Worm (Caenorhabditis elegans) whole organism, young adult: ENCODE data around the gene plc-2.
A peak's percentile ranks its signal among the peaks of the same experiment; 100 is the strongest.

Experiments used
- B0019.2 ChIP-seq: fragments of 200-800 bp; sonication (Bioruptor generic); conservative IDR thresholded peaks from 2 replicates; pipeline ENCODE4 v1.3.6; 2022; ENCODE audit warnings: missing genetic modification reagents, missing genetic modification characterization, missing compliant biosample characterization
- C17E4.6 ChIP-seq: fragments of 200-800 bp; sonication (Bioruptor generic); IDR thresholded peaks from 2 replicates; pipeline ENCODE4 v1.3.6; 2022; ENCODE audit warnings: missing genetic modification reagents, missing genetic modification characterization, missing compliant biosample characterization
- F23B12.7 ChIP-seq: sonication (generic microtip); optimal IDR thresholded peaks from 2 replicates; lab custom pipeline; 2017; ENCODE audit warnings: missing genetic modification characterization, mild to moderate bottlenecking, missing compliant biosample characterization, antibody characterized with exemption, moderate library complexity; ENCODE audit not compliant: insufficient read depth
- F39B2.1 ChIP-seq: fragments of 200-800 bp; sonication (Bioruptor generic); IDR thresholded peaks from 2 replicates; pipeline ENCODE4 v1.3.6; 2022; ENCODE audit warnings: missing genetic modification reagents, missing genetic modification characterization, missing compliant biosample characterization
- F49E8.2 ChIP-seq: sonication (generic microtip); optimal IDR thresholded peaks from 3 replicates; lab custom pipeline; 2017; ENCODE audit warnings: missing genetic modification characterization, mild to moderate bottlenecking, missing compliant biosample characterization, antibody characterized with exemption, moderate library complexity; ENCODE audit not compliant: insufficient read depth
- F52B5.7 ChIP-seq: sonication (generic microtip); optimal IDR thresholded peaks from 2 replicates; lab custom pipeline; 2016; ENCODE audit warnings: mild to moderate bottlenecking, missing genetic modification characterization, missing compliant biosample characterization
- F57A8.1 ChIP-seq: fragments of 200-800 bp; sonication (Bioruptor generic); optimal IDR thresholded peaks from 2 replicates; lab custom pipeline; 2018; ENCODE audit warnings: mild to moderate bottlenecking, missing genetic modification characterization, moderate library complexity, missing compliant biosample characterization
- F57C9.4 ChIP-seq: sonication (generic microtip); optimal IDR thresholded peaks from 2 replicates; lab custom pipeline; 2017; ENCODE audit warnings: mild to moderate bottlenecking, missing genetic modification characterization, missing compliant biosample characterization
- K12H6.12 ChIP-seq: fragments of 200-800 bp; sonication (Bioruptor generic); optimal IDR thresholded peaks from 2 replicates; lab custom pipeline; 2018; ENCODE audit warnings: mild to moderate bottlenecking, missing genetic modification characterization, missing compliant biosample characterization
- T26A5.8 ChIP-seq: sonication (generic microtip); optimal IDR thresholded peaks from 2 replicates; lab custom pipeline; 2016; ENCODE audit warnings: missing genetic modification characterization, missing compliant biosample characterization
- Y53G8AR.9 ChIP-seq: fragments of 200-800 bp; sonication (Bioruptor generic); conservative IDR thresholded peaks from 2 replicates; pipeline ENCODE4 v1.3.6; 2022; ENCODE audit warnings: missing genetic modification reagents, missing genetic modification characterization, missing compliant biosample characterization
- Y56A3A.18 ChIP-seq: fragments of 200-800 bp; sonication (Bioruptor generic); IDR thresholded peaks from 2 replicates; pipeline ENCODE4 v1.3.6; 2022; ENCODE audit warnings: missing genetic modification reagents, missing genetic modification characterization, missing compliant biosample characterization
- Y67H2A.10 ChIP-seq: fragments of 200-800 bp; sonication (Bioruptor generic); conservative IDR thresholded peaks from 2 replicates; pipeline ENCODE4 v1.3.6; 2022; ENCODE audit warnings: missing genetic modification reagents, missing genetic modification characterization, missing compliant biosample characterization
- bed-2 ChIP-seq: fragments of 200-800 bp; sonication (Bioruptor generic); IDR thresholded peaks from 2 replicates; pipeline ENCODE4 v1.3.6; 2022; ENCODE audit warnings: missing genetic modification reagents, missing genetic modification characterization, missing compliant biosample characterization
- ceh-40 ChIP-seq: fragments of 200-800 bp; sonication (Bioruptor generic); IDR thresholded peaks from 2 replicates; pipeline ENCODE4 v1.3.6; 2022; ENCODE audit warnings: missing genetic modification characterization, missing compliant biosample characterization
- ceh-58 ChIP-seq: fragments of 200-800 bp; sonication (Bioruptor generic); IDR thresholded peaks from 2 replicates; pipeline ENCODE4 v1.3.6; 2022; ENCODE audit warnings: missing genetic modification characterization, missing compliant biosample characterization
- ceh-79 ChIP-seq: sonication (generic microtip); optimal IDR thresholded peaks from 2 replicates; lab custom pipeline; 2017; ENCODE audit warnings: mild to moderate bottlenecking, missing genetic modification characterization, missing compliant biosample characterization
- die-1 ChIP-seq: sonication (generic microtip); optimal IDR thresholded peaks from 2 replicates; lab custom pipeline; 2016; ENCODE audit warnings: missing genotype, mild to moderate bottlenecking, missing genetic modification characterization, missing compliant biosample characterization
- egl-18 ChIP-seq: fragments of 200-800 bp; sonication (Bioruptor generic); IDR thresholded peaks from 2 replicates; pipeline ENCODE4 v1.3.6; 2022; ENCODE audit warnings: missing genetic modification reagents, missing genetic modification characterization, missing compliant biosample characterization
- hmg-20 ChIP-seq: fragments of 200-800 bp; sonication (Bioruptor generic); IDR thresholded peaks from 2 replicates; pipeline ENCODE4 v1.3.6; 2022; ENCODE audit warnings: missing genetic modification reagents, missing genetic modification characterization, missing compliant biosample characterization
- let-526 ChIP-seq: fragments of 200-800 bp; sonication (Bioruptor generic); IDR thresholded peaks from 2 replicates; pipeline ENCODE4 v1.3.6; 2022; ENCODE audit warnings: missing genetic modification reagents, missing genetic modification characterization, missing compliant biosample characterization
- lin-26 ChIP-seq: fragments of 200-800 bp; sonication (Bioruptor generic); IDR thresholded peaks from 2 replicates; pipeline ENCODE4 v1.3.6; 2022; ENCODE audit warnings: missing genetic modification reagents, missing genetic modification characterization, missing compliant biosample characterization
- lin-35 ChIP-seq, 3 experiments: fragments of 150-350 bp in 2 of 3; sonication (generic microtip) in 1 of 3; optimal IDR thresholded peaks; 2 replicates each; lab custom pipeline; 2014 to 2018; ENCODE audit warnings: missing biosample characterization in 3 of 3, missing genetic modification characterization in 3 of 3, missing genetic modification reagents in 3 of 3
- lin-40 ChIP-seq: sonication (generic microtip); optimal IDR thresholded peaks from 2 replicates; lab custom pipeline; 2016; ENCODE audit warnings: missing genetic modification characterization, mild to moderate bottlenecking, missing compliant biosample characterization, missing genotype, missing genetic modification reagents
- lir-1 ChIP-seq: fragments of 200-800 bp; sonication (Bioruptor generic); conservative IDR thresholded peaks from 2 replicates; pipeline ENCODE4 v1.3.6; 2022; ENCODE audit warnings: missing genetic modification reagents, missing genetic modification characterization, missing compliant biosample characterization
- lsl-1 ChIP-seq: fragments of 200-800 bp; sonication (Bioruptor generic); optimal IDR thresholded peaks from 2 replicates; lab custom pipeline; 2018; ENCODE audit warnings: mild to moderate bottlenecking, missing genetic modification characterization, moderate library complexity, missing compliant biosample characterization
- madf-10 ChIP-seq: sonication (generic microtip); optimal IDR thresholded peaks from 2 replicates; lab custom pipeline; 2016; ENCODE audit warnings: mild to moderate bottlenecking, missing genetic modification characterization, missing compliant biosample characterization
- mes-4 ChIP-seq: sonication (generic microtip); optimal IDR thresholded peaks from 2 replicates; lab custom pipeline; 2016; ENCODE audit warnings: missing genotype, missing genetic modification characterization, missing compliant biosample characterization
- mxl-1 ChIP-seq: sonication (generic microtip); optimal IDR thresholded peaks from 2 replicates; lab custom pipeline; 2016; ENCODE audit warnings: missing genetic modification characterization, missing compliant biosample characterization
- nfya-2 ChIP-seq: fragments of 200-800 bp; sonication (Bioruptor generic); IDR thresholded peaks from 2 replicates; pipeline ENCODE4 v1.3.6; 2022; ENCODE audit warnings: missing genetic modification reagents, missing genetic modification characterization, missing compliant biosample characterization
- nfyb-1 ChIP-seq: fragments of 200-800 bp; sonication (Bioruptor generic); IDR thresholded peaks from 2 replicates; pipeline ENCODE4 v1.3.6; 2022; ENCODE audit warnings: missing genetic modification reagents, missing genetic modification characterization, missing compliant biosample characterization
- nhr-179 ChIP-seq: sonication (generic microtip); optimal IDR thresholded peaks from 2 replicates; lab custom pipeline; 2016; ENCODE audit warnings: mild to moderate bottlenecking, missing genetic modification characterization, missing compliant biosample characterization
- pbrm-1 ChIP-seq: fragments of 200-800 bp; sonication (Bioruptor generic); IDR thresholded peaks from 2 replicates; pipeline ENCODE4 v1.3.6; 2022; ENCODE audit warnings: missing genetic modification reagents, missing genetic modification characterization, missing compliant biosample characterization
- pha-4 ChIP-seq: fragments of 150-350 bp; sonication (generic microtip); optimal IDR thresholded peaks from 2 replicates; lab custom pipeline; 2014; ENCODE audit warnings: missing biosample characterization, missing genetic modification reagents, missing genetic modification characterization
- rec-8 ChIP-seq, 2 experiments: sonication (generic microtip); optimal IDR thresholded peaks; 2 replicates each; lab custom pipeline; 2016; ENCODE audit warnings: mild to moderate bottlenecking in 2 of 2, missing genetic modification characterization in 2 of 2, missing genetic modification reagents in 2 of 2, missing genotype in 2 of 2, missing biosample characterization in 1 of 2, missing compliant biosample characterization in 1 of 2, moderate library complexity in 1 of 2
- snpc-3.4 ChIP-seq: sonication (generic microtip); optimal IDR thresholded peaks from 2 replicates; lab custom pipeline; 2017; ENCODE audit warnings: missing genetic modification characterization, mild to moderate bottlenecking, missing compliant biosample characterization, antibody characterized with exemption, moderate library complexity, missing genotype, missing genetic modification reagents
- snpc-4 ChIP-seq, 5 experiments: fragments of 150-350 bp in 1 of 5; sonication (generic microtip) in 4 of 5; optimal IDR thresholded peaks; 2 replicates each; lab custom pipeline; 2014 to 2018; ENCODE audit warnings: missing genetic modification characterization in 5 of 5, missing biosample characterization in 3 of 5, antibody characterized with exemption in 2 of 5, mild to moderate bottlenecking in 2 of 5, missing compliant biosample characterization in 2 of 5, missing genotype in 2 of 5, moderate library complexity in 2 of 5, missing genetic modification reagents in 1 of 5
- somi-1 ChIP-seq: fragments of 200-800 bp; sonication (Bioruptor generic); optimal IDR thresholded peaks from 2 replicates; lab custom pipeline; 2018; ENCODE audit warnings: mild to moderate bottlenecking, missing genetic modification characterization, missing compliant biosample characterization
- tbp1 ChIP-seq: fragments of 200-800 bp; sonication (Bioruptor generic); optimal IDR thresholded peaks from 2 replicates; lab custom pipeline; 2018; ENCODE audit warnings: mild to moderate bottlenecking, missing genetic modification characterization, missing compliant biosample characterization
- tlf-1 ChIP-seq: fragments of 200-800 bp; sonication (Bioruptor generic); optimal IDR thresholded peaks from 2 replicates; lab custom pipeline; 2018; ENCODE audit warnings: mild to moderate bottlenecking, missing genetic modification characterization, missing compliant biosample characterization
- unc-62 ChIP-seq: fragments of 150-350 bp; optimal IDR thresholded peaks from 2 replicates; lab custom pipeline; 2014; ENCODE audit warnings: missing biosample characterization, missing genetic modification reagents, missing genetic modification characterization
- xnd-1 ChIP-seq: sonication (generic microtip); optimal IDR thresholded peaks from 2 replicates; lab custom pipeline; 2016; ENCODE audit warnings: missing genotype, missing genetic modification reagents, missing genetic modification characterization, missing compliant biosample characterization
- ztf-22 ChIP-seq: fragments of 200-800 bp; sonication (Bioruptor generic); optimal IDR thresholded peaks from 2 replicates; lab custom pipeline; 2018; ENCODE audit warnings: mild to moderate bottlenecking, missing genetic modification characterization, moderate library complexity, missing compliant biosample characterization
- ztf-25 ChIP-seq: fragments of 200-800 bp; sonication (Bioruptor generic); IDR thresholded peaks from 2 replicates; pipeline ENCODE4 v1.3.6; 2022; ENCODE audit warnings: missing genetic modification reagents, missing genetic modification characterization, missing compliant biosample characterization
- ztf-28 ChIP-seq: fragments of 200-800 bp; sonication (Bioruptor generic); IDR thresholded peaks from 2 replicates; pipeline ENCODE4 v1.3.6; 2022; ENCODE audit warnings: missing genetic modification reagents, missing genetic modification characterization, missing compliant biosample characterization

plc-2 gene

DNA sequence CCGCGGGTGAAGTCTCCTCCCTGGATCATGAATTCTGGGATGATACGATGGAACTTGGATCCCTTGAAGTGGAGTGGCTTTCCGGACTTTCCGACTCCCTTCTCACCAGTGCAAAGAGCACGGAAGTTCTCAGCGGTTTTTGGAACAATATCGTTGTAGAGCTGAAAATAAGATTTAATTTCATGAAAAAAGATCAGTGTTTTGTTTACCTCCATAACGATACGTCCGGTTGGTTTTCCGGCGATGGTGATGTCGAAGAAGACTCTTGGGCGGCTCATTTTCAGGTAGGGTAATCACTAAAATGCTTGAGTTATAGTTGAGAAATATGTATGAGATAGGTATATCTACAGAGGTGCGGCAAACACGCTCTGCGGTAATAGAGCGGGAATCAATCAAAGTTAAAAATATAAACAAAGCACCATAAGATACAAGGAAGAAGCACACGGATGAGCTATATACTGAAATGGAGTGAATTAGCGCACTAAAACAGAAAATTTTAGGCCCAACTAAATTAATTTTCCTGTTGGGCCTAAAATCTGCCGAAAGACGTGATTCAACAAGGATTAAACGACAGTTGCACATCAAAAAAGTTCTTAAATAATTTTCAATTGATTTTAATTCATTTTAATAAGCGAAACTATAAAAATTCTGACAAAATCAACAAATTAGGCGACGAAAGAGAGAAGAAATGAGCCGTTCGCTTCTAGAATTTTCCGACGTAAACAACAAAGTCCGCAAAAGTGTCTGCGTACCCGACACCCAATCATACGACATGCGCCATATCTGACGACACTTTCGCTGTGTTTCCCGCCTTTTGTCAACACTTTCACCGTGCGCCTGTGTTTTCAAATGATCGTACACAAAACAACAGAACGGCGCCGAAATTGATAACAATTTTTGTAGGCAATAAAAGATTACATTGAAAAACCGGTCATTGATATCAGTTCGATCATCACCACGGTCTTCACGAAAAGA lies 5.0 kb upstream of the plc-2 start, which contains the start of the genes cyn-7 and bath-36 (continued):
- TF ChIP-seq madf-10 (tag; lab: Kevin White, UChicago): peak; percentile 8
- peak; percentile 86 for TF ChIP-seq tlf-1
- TF ChIP-seq hmg-20 (GFP tag; lab: Robert Waterston, UW): no peak
- TF ChIP-seq K12H6.12: peak; percentile 1
- TF ChIP-seq lir-1 (GFP tag; lab: Robert Waterston, UW): peak; percentile 70
- TF ChIP-seq pbrm-1 (GFP tag; lab: Robert Waterston, UW): peak; percentile 81
- TF ChIP-seq F57A8.1: no peak
- TF ChIP-seq lin-26 (GFP tag; lab: Robert Waterston, UW): peak; percentile 34; the same call in 1 of the 2 replicates
- no peak for TF ChIP-seq F57C9.4 (tag; lab: Kevin White, UChicago)
- peak in 1 of 3 experiments; percentile 66 for TF ChIP-seq lin-35 (GFP tag; optimal IDR thresholded peaks at IDR 0.05; lab: Kevin White, UChicago)
- TF ChIP-seq lin-40 (tag; lab: Kevin White, UChicago): peak; percentile 85
- TF ChIP-seq snpc-3.4 (tag; lab: Kevin White, UChicago): peak; percentile 76
- TF ChIP-seq tbp1 (GFP tag; lab: Kevin White, UChicago): peak; percentile 54
- no peak for TF ChIP-seq somi-1 (GFP tag; lab: Kevin White, UChicago)
- TF ChIP-seq nfya-2 (GFP tag; lab: Robert Waterston, UW): no peak
- 0 out of 2 replicates have a peak, but pooled peaks have one; percentile 26 for TF ChIP-seq C17E4.6 (GFP tag; lab: Robert Waterston, UW)
- peak; percentile 15 for TF ChIP-seq F49E8.2
- TF ChIP-seq F23B12.7 (tag; lab: Kevin White, UChicago): peak; percentile 67
- TF ChIP-seq mxl-1 (tag; lab: Kevin White, UChicago): no peak
- no peak for TF ChIP-seq ztf-25 (GFP tag; lab: Robert Waterston, UW)
- TF ChIP-seq ztf-22 (GFP tag; lab: Kevin White, UChicago): peak; percentile 9
- TF ChIP-seq unc-62 (GFP tag; lab: Kevin White, UChicago): no peak
- no peak for TF ChIP-seq ceh-79 (tag; lab: Kevin White, UChicago)
- TF ChIP-seq snpc-4 (GFP tag; optimal IDR thresholded peaks at IDR 0.05; lab: Kevin White, UChicago): no peak
- peak in 2 of 4 experiments; percentile 68 to 71 for TF ChIP-seq snpc-4 (tag; optimal IDR thresholded peaks at IDR 0.05; lab: Kevin White, UChicago)
- TF ChIP-seq F52B5.7 (tag; lab: Kevin White, UChicago): no peak
- TF ChIP-seq lsl-1 (GFP tag; lab: Kevin White, UChicago): peak; percentile 49
- no peak for TF ChIP-seq ztf-28 (GFP tag; lab: Robert Waterston, UW)
- TF ChIP-seq mes-4 (tag; lab: Kevin White, UChicago): no peak
- TF ChIP-seq rec-8 (tag; optimal IDR thresholded peaks at IDR 0.05; lab: Kevin White, UChicago): no peak
- TF ChIP-seq F39B2.1 (GFP tag; lab: Robert Waterston, UW): no peak
- no peak for TF ChIP-seq let-526 (GFP tag; lab: Robert Waterston, UW)
- 0 out of 2 replicates have a peak, but pooled peaks have one; percentile 29 for TF ChIP-seq Y67H2A.10 (GFP tag; lab: Robert Waterston, UW)
- no peak for TF ChIP-seq bed-2 (GFP tag; lab: Robert Waterston, UW)
- peak; percentile 65 for TF ChIP-seq xnd-1
- TF ChIP-seq Y53G8AR.9 (GFP tag; lab: Robert Waterston, UW): 0 out of 2 replicates have a peak, but pooled peaks have one; percentile 7
- peak; percentile 53; the same call in 1 of the 2 replicates for TF ChIP-seq nfyb-1 (GFP tag; lab: Robert Waterston, UW)
- no peak for TF ChIP-seq egl-18 (GFP tag; lab: Robert Waterston, UW)
- no peak for TF ChIP-seq ceh-58 (GFP tag; lab: Robert Waterston, UW)
- TF ChIP-seq pha-4 (tag; lab: Kevin White, UChicago): peak; percentile 36
- TF ChIP-seq Y56A3A.18 (GFP tag; lab: Robert Waterston, UW): no peak
- TF ChIP-seq T26A5.8 (tag; lab: Kevin White, UChicago): no peak
- no peak for TF ChIP-seq die-1 (tag; lab: Kevin White, UChicago)
- 0 out of 2 replicates have a peak, but pooled peaks have one; percentile 25 for TF ChIP-seq B0019.2 (GFP tag; lab: Robert Waterston, UW)
- no peak for TF ChIP-seq nhr-179 (tag; lab: Kevin White, UChicago)
- TF ChIP-seq ceh-40 (GFP tag; lab: Robert Waterston, UW): no peak
